Worm (Caenorhabditis elegans): ENCODE data around the gene str-118.

- TF ChIP-seq R02D3.7 (tag; optimal IDR thresholded peaks at IDR 0.05) (no peak), nhr-21 (tag; optimal IDR thresholded peaks at IDR 0.05) (no peak)
Measured at ce11 chrV:10058748-10059147, 6.8 kb downstream of the str-118 start.

Data from whole organism, L2 larva.